Worm (Caenorhabditis elegans) whole organism, dauer: ENCODE results near the gene srbc-44.

ENCODE experiments used
- unc-62 ChIP-seq: sonication (generic microtip); optimal IDR thresholded peaks from 2 replicates; lab custom pipeline; 2017; ENCODE audit warnings: missing biosample characterization, missing genetic modification reagents, missing genetic modification characterization

Gene srbc-44

ce11 chrV:12800171-12800570, 11.8 kb upstream of the srbc-44 start, which contains the start of gene ugt-3:
Gene ugt-3 (minus strand): TSS chrV:12800271.
- TF ChIP-seq unc-62: no peak

- no peak for TF ChIP-seq unc-62
These were observed 9.6 kb upstream of the srbc-44 start, which contains the start of gene ugt-6 for ce11 chrV:12797992-12798391. Gene ugt-6 (minus strand): TSS chrV:12798224.

- no peak for TF ChIP-seq unc-62
These were observed 8.6 kb upstream of the srbc-44 start for ce11 chrV:12796908-12797490.

- TF ChIP-seq unc-62: no peak
These were observed 7.6 kb upstream of the srbc-44 start for ce11 chrV:12795927-12796326.

ce11 chrV:12795196-12795595, 6.8 kb upstream of the srbc-44 start, which contains the start of gene ugt-4:
Gene ugt-4 (minus strand): TSS chrV:12795336.
- TF ChIP-seq unc-62: no peak

- TF ChIP-seq unc-62: no peak
These were observed 4.4 kb upstream of the srbc-44 start, which contains the start of gene ugt-5 for ce11 chrV:12792752-12793151. Gene ugt-5 (minus strand): TSS chrV:12792965.

ce11 chrV:12790188-12790587, 1.8 kb upstream of the srbc-44 start, which contains the start of gene srbc-43:
Gene srbc-43 (minus strand): TSS chrV:12790518.
- no peak for TF ChIP-seq unc-62

- no peak for TF ChIP-seq unc-62
These were observed 1.3 kb downstream of the srbc-44 start, which contains the start of gene fkb-4 for ce11 chrV:12787026-12787425. Gene fkb-4 (minus strand): TSS chrV:12787126.

ce11 chrV:12786340-12786739, 2.0 kb downstream of the srbc-44 start:
- no peak for TF ChIP-seq unc-62

- no peak for TF ChIP-seq unc-62
These were observed 3.5 kb downstream of the srbc-44 start, which contains the start of gene sre-20 for ce11 chrV:12784861-12785260. Gene sre-20 (minus strand): TSS chrV:12784961.

- TF ChIP-seq unc-62: no peak
These were observed 8.1 kb downstream of the srbc-44 start for ce11 chrV:12780248-12780647.

- TF ChIP-seq unc-62: no peak
These were observed 14.5 kb downstream of the srbc-44 start for ce11 chrV:12773852-12774251.

ce11 chrV:12773222-12773621, 15.1 kb downstream of the srbc-44 start, which contains the start of gene ZC455.1:
Gene ZC455.1 (plus strand): TSS chrV:12773522.
- no peak for TF ChIP-seq unc-62

- TF ChIP-seq unc-62: no peak
These were observed 19.4 kb downstream of the srbc-44 start, which contains the start of gene srt-43 for ce11 chrV:12768946-12769345. Gene srt-43 (plus strand): TSS chrV:12769246.

- TF ChIP-seq unc-62: no peak
These were observed 24.9 kb downstream of the srbc-44 start, which contains the start of the genes abcf-1 and scc-3 for ce11 chrV:12763291-12763995. Gene abcf-1 (minus strand): TSS chrV:12763375. Gene scc-3 (plus strand): TSS chrV:12763945.

- TF ChIP-seq unc-62: no peak
These were observed 27.4 kb downstream of the srbc-44 start, which contains the start of gene F18E2.15 for ce11 chrV:12760913-12761312. Gene F18E2.15 (minus strand): TSS chrV:12761013.

ce11 chrV:12759660-12760059, 28.7 kb downstream of the srbc-44 start, which contains the start of gene papl-1:
Gene papl-1 (minus strand): TSS chrV:12759760.
- no peak for TF ChIP-seq unc-62
